Worm (Caenorhabditis elegans): Measurements from ENCODE around the gene Y54G11A.9.

The Y54G11A.9 gene

ce11 chrII:14388213-14388612 lies 42.0 kb upstream of the Y54G11A.9 start, which contains the start of gene F26H11.8:
Gene F26H11.8 (plus strand): TSS chrII:14388513.
- TF ChIP-seq mxl-1 (tag; optimal IDR thresholded peaks at IDR 0.05) (no peak), ZK185.1 (tag; optimal IDR thresholded peaks at IDR 0.05; ENCODE audit: poor library complexity, severe bottlenecking) (no peak), him-1 (tag; optimal IDR thresholded peaks at IDR 0.05) (no peak), nhr-179 (tag; optimal IDR thresholded peaks at IDR 0.05) (no peak), B0261.1 (tag; optimal IDR thresholded peaks at IDR 0.05) (no peak), nhr-27 (tag; optimal IDR thresholded peaks at IDR 0.05) (no peak)

- TF ChIP-seq hmg-1.2 (GFP tag; IDR thresholded peaks at IDR 0.05) (0 out of 2 replicates have a peak, but pooled peaks have one; percentile 34), F10E7.11 (tag; optimal IDR thresholded peaks at IDR 0.05) (no peak), F55B11.4 (tag; optimal IDR thresholded peaks at IDR 0.05; ENCODE audit: borderline replicate concordance, insufficient read depth) (no peak), mel-28 (tag; optimal IDR thresholded peaks at IDR 0.05; ENCODE audit: borderline replicate concordance) (no peak), D2030.7 (GFP tag; IDR thresholded peaks at IDR 0.05) (peak; percentile 65), Y95B8A.8 (GFP tag; IDR thresholded peaks at IDR 0.05) (no peak), chd-7 (tag; optimal IDR thresholded peaks at IDR 0.05) (no peak), ekl-4 (GFP tag; IDR thresholded peaks at IDR 0.05) (peak; percentile 36; the same call in 1 of the 2 replicates), unc-130 (GFP tag; optimal IDR thresholded peaks at IDR 0.05) (no peak), ZK185.1 (tag; optimal IDR thresholded peaks at IDR 0.05; ENCODE audit: poor library complexity, severe bottlenecking) (no peak), ceh-27 (GFP tag; optimal IDR thresholded peaks at IDR 0.05) (peak; percentile 1), hlh-12 (tag; optimal IDR thresholded peaks at IDR 0.05) (no peak), K11D2.4 (GFP tag; IDR thresholded peaks at IDR 0.05) (0 out of 2 replicates have a peak, but pooled peaks have one; percentile 28), dox-1 (GFP tag; IDR thresholded peaks at IDR 0.05) (peak; percentile 65), pbrm-1 (GFP tag; IDR thresholded peaks at IDR 0.05) (0 out of 2 replicates have a peak, but pooled peaks have one; percentile 54), snpc-1.1 (tag; optimal IDR thresholded peaks at IDR 0.05; ENCODE audit: insufficient read depth) (no peak), F23B12.7 (tag; optimal IDR thresholded peaks at IDR 0.05; ENCODE audit: insufficient read depth) (peak; percentile 54), B0261.1 (tag; optimal IDR thresholded peaks at IDR 0.05) (no peak), him-1 (tag; optimal IDR thresholded peaks at IDR 0.05) (no peak), Y53G8AR.9 (GFP tag; conservative IDR thresholded peaks at IDR 0.05) (0 out of 2 replicates have a peak, but pooled peaks have one; percentile 15), F37B4.10 (GFP tag; IDR thresholded peaks at IDR 0.05) (no peak), nfyb-1 (GFP tag; IDR thresholded peaks at IDR 0.05) (no peak), madf-8 (GFP tag; conservative IDR thresholded peaks at IDR 0.05) (peak; percentile 36), nhr-90 (tag; optimal IDR thresholded peaks at IDR 0.05) (no peak), cebp-2 (GFP tag; IDR thresholded peaks at IDR 0.05) (no peak), dpff-1 (tag; optimal IDR thresholded peaks at IDR 0.05) (no peak), die-1 (tag; optimal IDR thresholded peaks at IDR 0.05) (no peak), cebp-1 (GFP tag; IDR thresholded peaks at IDR 0.05) (no peak), cebp-1 (tag; optimal IDR thresholded peaks at IDR 0.05) (no peak), lin-35 (GFP tag; optimal IDR thresholded peaks at IDR 0.05) (peak; percentile 71 to 94 (median 75)), fkh-3 (tag; optimal IDR thresholded peaks at IDR 0.05) (no peak), lsl-1 (GFP tag; optimal IDR thresholded peaks at IDR 0.05) (peak; percentile 64), rcor-1 (GFP tag; IDR thresholded peaks at IDR 0.05) (0 out of 2 replicates have a peak, but pooled peaks have one; percentile 25), dpl-1 (GFP tag; optimal IDR thresholded peaks at IDR 0.05) (peak; percentile 86), somi-1 (GFP tag; optimal IDR thresholded peaks at IDR 0.05) (no peak), akir-1 (GFP tag; optimal IDR thresholded peaks at IDR 0.05) (no peak), ceh-91 (GFP tag; IDR thresholded peaks at IDR 0.05) (peak; percentile 47; the same call in 1 of the 2 replicates), ztf-22 (GFP tag; optimal IDR thresholded peaks at IDR 0.05) (no peak), sdz-38 (tag; optimal IDR thresholded peaks at IDR 0.05) (no peak), let-526 (GFP tag; IDR thresholded peaks at IDR 0.05) (no peak), bed-1 (GFP tag; IDR thresholded peaks at IDR 0.05) (no peak), Y67H2A.10 (GFP tag; conservative IDR thresholded peaks at IDR 0.05) (no peak), repo-1 (tag; optimal IDR thresholded peaks at IDR 0.05) (no peak)
Observed at ce11 chrII:14383644-14384043, 37.4 kb upstream of the Y54G11A.9 start, which contains the start of gene mes-2. Gene mes-2 (plus strand): TSS chrII:14383973.
